Fruit fly (Drosophila melanogaster): ENCODE measurements around the gene CG1724.

CG1724 gene

DNA sequence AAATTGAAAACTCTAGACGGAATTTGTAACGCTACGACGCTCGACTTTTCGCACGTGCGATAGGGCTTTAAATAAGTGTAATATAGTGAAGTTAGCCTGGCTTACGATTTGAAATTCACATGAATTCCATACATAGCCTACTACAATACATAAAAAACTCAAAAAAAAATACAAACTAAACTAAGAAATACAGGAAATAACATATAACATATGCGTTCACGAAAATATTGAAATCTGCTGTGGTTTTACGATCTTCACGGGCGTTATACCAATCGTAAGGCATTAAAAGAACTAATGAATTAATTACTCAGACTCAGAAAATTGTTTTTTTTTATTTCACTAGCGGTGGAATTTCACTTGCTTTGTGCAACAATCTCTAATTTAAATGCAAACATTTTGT, at the start of gene CG1724:
Gene CG1724, minus strand, starts transcription at position 101 of the 400 bp plus-strand sequence.
- no peak for TF ChIP-seq CG17806 (tag; optimal IDR thresholded peaks at IDR 0.05)
- no peak for TF ChIP-seq CG32121 (GFP tag; IDR thresholded peaks at IDR 0.05)
- TF ChIP-seq CG13204 (GFP tag; optimal IDR thresholded peaks at IDR 0.05) = no peak
- no peak for TF ChIP-seq Pif1A (GFP tag; optimal IDR thresholded peaks at IDR 0.05)
- no peak for TF ChIP-seq CG14655 (GFP tag; optimal IDR thresholded peaks at IDR 0.05)
- no peak for TF ChIP-seq fd96Ca (GFP tag; IDR thresholded peaks at IDR 0.05)
- no peak for TF ChIP-seq gl (tag; optimal IDR thresholded peaks at IDR 0.05)
- no peak for TF ChIP-seq CG8301 (tag; optimal IDR thresholded peaks at IDR 0.05)
- no peak for TF ChIP-seq D1 (tag; optimal IDR thresholded peaks at IDR 0.05)
- no peak for TF ChIP-seq CG12605 (GFP tag; IDR thresholded peaks at IDR 0.05)
- TF ChIP-seq EcR (GFP tag; optimal IDR thresholded peaks at IDR 0.05) = no peak
- no peak for TF ChIP-seq CG34367 (tag; optimal IDR thresholded peaks at IDR 0.05)

DNA sequence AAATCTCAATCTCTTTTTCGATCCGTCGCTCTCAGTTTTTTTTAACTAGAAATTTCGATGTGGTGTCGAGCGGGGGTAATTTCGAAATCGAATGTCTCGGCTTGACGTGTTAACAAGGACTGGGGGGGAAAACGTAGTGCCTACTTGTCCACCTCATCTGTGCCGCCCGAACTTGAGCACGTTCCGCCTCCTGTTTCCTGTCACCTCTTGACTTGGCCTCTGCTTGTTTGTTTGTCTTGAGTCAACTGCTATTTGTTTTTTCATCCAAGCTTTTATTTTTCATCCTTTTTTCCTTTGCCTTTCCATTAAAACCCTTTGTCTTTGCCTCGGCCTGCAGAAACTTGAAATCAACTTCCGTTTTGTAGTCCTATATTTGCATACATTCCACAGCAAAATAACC, 47.9 kb upstream of the CG1724 start, which contains the start of gene CG1722:
Gene CG1722, minus strand, starts transcription at position 101 of the 400 bp plus-strand sequence.
- no peak for TF ChIP-seq CG14655 (GFP tag; optimal IDR thresholded peaks at IDR 0.05)
- no peak for TF ChIP-seq CG4496 (GFP tag; IDR thresholded peaks at IDR 0.05)
- TF ChIP-seq rn (GFP tag; IDR thresholded peaks at IDR 0.05) = no peak
- TF ChIP-seq CG8159 (tag; optimal IDR thresholded peaks at IDR 0.05) = no peak
- no peak for TF ChIP-seq CG15710 (tag; optimal IDR thresholded peaks at IDR 0.05)
- no peak for TF ChIP-seq gl (tag; optimal IDR thresholded peaks at IDR 0.05)
- no peak for TF ChIP-seq CG32121 (GFP tag; IDR thresholded peaks at IDR 0.05)
- TF ChIP-seq D1 (tag; optimal IDR thresholded peaks at IDR 0.05) = no peak
- TF ChIP-seq CG12605 (GFP tag; IDR thresholded peaks at IDR 0.05) = no peak

DNA sequence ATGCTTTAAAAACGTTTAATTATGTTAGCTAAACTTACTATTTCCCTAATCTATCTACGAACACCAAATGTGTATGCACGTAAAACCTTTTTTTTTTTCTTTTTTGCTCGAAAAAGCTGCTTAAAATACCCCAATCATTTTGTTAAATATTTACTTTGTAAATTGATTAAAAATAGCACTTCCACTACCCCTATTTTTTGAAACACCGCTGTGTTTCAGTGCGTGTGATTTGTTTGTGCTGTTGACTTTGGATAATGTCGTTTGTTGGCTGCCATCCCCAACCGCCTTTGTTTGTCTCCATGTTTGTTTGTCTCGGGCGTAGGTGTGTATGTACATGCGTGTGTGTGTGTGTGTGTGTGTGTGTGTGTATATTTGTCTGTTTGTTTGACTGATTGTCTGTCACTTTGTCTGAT, 38.7 kb upstream of the CG1724 start:
- TF ChIP-seq Pif1B (GFP tag; optimal IDR thresholded peaks at IDR 0.05) (no peak), CG9948 (tag; optimal IDR thresholded peaks at IDR 0.05) (no peak), CG12605 (GFP tag; IDR thresholded peaks at IDR 0.05) (no peak), CG15710 (tag; optimal IDR thresholded peaks at IDR 0.05) (peak; percentile 9), CG8301 (tag; optimal IDR thresholded peaks at IDR 0.05) (no peak), CG14655 (GFP tag; optimal IDR thresholded peaks at IDR 0.05) (peak; percentile 41), CG34367 (tag; optimal IDR thresholded peaks at IDR 0.05) (no peak), CG8159 (tag; optimal IDR thresholded peaks at IDR 0.05) (no peak), Pif1A (GFP tag; optimal IDR thresholded peaks at IDR 0.05) (no peak), CG17806 (tag; optimal IDR thresholded peaks at IDR 0.05) (no peak), D1 (tag; optimal IDR thresholded peaks at IDR 0.05) (no peak), fd96Ca (GFP tag; IDR thresholded peaks at IDR 0.05) (no peak), CG32121 (GFP tag; IDR thresholded peaks at IDR 0.05) (no peak), CG4496 (GFP tag; IDR thresholded peaks at IDR 0.05) (no peak)

DNA sequence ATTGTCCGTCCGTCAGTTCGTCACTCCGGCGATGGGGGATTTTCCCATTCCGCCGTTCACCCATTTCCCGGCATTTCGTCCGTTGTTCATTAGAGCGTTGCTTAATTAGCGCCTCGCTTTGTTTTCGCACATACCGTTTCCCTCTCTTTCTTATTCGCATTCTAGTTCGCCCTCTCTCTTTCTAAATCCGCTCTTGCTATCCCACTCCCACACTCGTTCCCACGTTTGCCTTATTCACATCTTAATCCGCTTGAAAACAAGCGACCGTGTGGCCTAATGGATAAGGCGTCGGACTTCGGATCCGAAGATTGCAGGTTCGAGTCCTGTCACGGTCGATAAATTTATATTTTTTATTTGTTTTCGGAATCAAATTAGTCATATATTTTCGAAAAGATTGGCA, 28.7 kb upstream of the CG1724 start:
- TF ChIP-seq CG10348 (GFP tag; IDR thresholded peaks at IDR 0.05) (no peak), CG4496 (GFP tag; IDR thresholded peaks at IDR 0.05) (peak; percentile 21; the same call in 1 of the 3 replicates)

DNA sequence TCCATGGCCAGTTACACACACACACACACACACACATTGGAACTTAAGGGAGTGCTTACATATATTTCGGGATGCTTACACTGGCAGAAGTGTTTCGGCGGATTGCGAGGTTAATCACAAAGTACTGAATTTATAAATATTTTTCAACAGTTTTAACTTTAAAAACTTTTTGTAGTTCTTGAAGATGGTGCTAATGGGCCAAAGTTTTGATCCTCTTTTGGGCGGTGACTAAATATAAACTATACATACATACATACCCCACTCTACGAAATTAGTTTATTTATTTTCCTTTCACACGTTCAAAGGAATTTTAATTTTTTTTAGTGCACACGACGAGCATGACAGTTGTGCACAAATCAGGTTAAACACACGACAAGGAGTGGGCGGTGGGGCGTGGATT, 23.2 kb upstream of the CG1724 start:
- TF ChIP-seq CG8159 (tag; optimal IDR thresholded peaks at IDR 0.05) (peak; percentile 46), CG9948 (tag; optimal IDR thresholded peaks at IDR 0.05) (peak; percentile 9), D1 (tag; optimal IDR thresholded peaks at IDR 0.05) (no peak), rn (GFP tag; IDR thresholded peaks at IDR 0.05) (no peak), fd96Ca (GFP tag; IDR thresholded peaks at IDR 0.05) (no peak), CG10348 (GFP tag; IDR thresholded peaks at IDR 0.05) (no peak), gl (tag; optimal IDR thresholded peaks at IDR 0.05) (no peak), CG15710 (tag; optimal IDR thresholded peaks at IDR 0.05) (peak; percentile 27), Pif1B (GFP tag; optimal IDR thresholded peaks at IDR 0.05) (no peak), Snoo (tag; optimal IDR thresholded peaks at IDR 0.05) (no peak), Ets98B (GFP tag; IDR thresholded peaks at IDR 0.05) (no peak), CG12605 (GFP tag; IDR thresholded peaks at IDR 0.05) (no peak)

DNA sequence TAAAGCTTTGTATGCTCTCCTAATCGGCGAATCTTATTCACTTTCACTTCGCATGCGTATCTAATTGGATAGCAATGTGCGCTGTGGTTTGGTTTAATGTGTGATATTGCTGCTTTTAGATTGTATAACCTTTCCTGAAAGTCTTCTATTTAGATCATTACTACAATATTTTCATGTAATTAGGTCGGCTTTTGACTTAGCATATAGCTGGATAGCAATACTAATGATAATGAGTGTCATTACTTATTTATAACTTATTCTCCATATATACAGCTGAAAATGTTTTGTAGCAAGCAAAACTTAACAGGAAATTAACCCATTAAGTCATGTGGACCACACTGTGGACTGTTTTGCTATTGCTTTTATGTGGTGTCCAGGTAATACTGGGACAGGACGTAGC, 14.4 kb upstream of the CG1724 start, which contains the start of gene CG32523:
Gene CG32523, plus strand, starts transcription at position 301 of the 400 bp plus-strand sequence.
- TF ChIP-seq CG8159 (tag; optimal IDR thresholded peaks at IDR 0.05) = no peak
- no peak for TF ChIP-seq CG34367 (tag; optimal IDR thresholded peaks at IDR 0.05)
- TF ChIP-seq CG14655 (GFP tag; optimal IDR thresholded peaks at IDR 0.05) = no peak
- no peak for TF ChIP-seq D1 (tag; optimal IDR thresholded peaks at IDR 0.05)
- no peak for TF ChIP-seq CG17806 (tag; optimal IDR thresholded peaks at IDR 0.05)
- TF ChIP-seq Snoo (tag; optimal IDR thresholded peaks at IDR 0.05) = no peak
- TF ChIP-seq CG4496 (GFP tag; IDR thresholded peaks at IDR 0.05) = no peak
- TF ChIP-seq CG12605 (GFP tag; IDR thresholded peaks at IDR 0.05) = no peak
- TF ChIP-seq rn (GFP tag; IDR thresholded peaks at IDR 0.05) = no peak
- no peak for TF ChIP-seq EcR (GFP tag; optimal IDR thresholded peaks at IDR 0.05)
- TF ChIP-seq CG8301 (tag; optimal IDR thresholded peaks at IDR 0.05) = no peak
- no peak for TF ChIP-seq gl (tag; optimal IDR thresholded peaks at IDR 0.05)
- TF ChIP-seq CG10348 (GFP tag; IDR thresholded peaks at IDR 0.05) = no peak
- no peak for TF ChIP-seq Pif1B (GFP tag; optimal IDR thresholded peaks at IDR 0.05)
- TF ChIP-seq Ets98B (GFP tag; IDR thresholded peaks at IDR 0.05) = no peak
- no peak for TF ChIP-seq CG9948 (tag; optimal IDR thresholded peaks at IDR 0.05)
- no peak for TF ChIP-seq fd96Ca (GFP tag; IDR thresholded peaks at IDR 0.05)
- no peak for TF ChIP-seq CG15710 (tag; optimal IDR thresholded peaks at IDR 0.05)
- no peak for TF ChIP-seq CG13204 (GFP tag; optimal IDR thresholded peaks at IDR 0.05)

DNA sequence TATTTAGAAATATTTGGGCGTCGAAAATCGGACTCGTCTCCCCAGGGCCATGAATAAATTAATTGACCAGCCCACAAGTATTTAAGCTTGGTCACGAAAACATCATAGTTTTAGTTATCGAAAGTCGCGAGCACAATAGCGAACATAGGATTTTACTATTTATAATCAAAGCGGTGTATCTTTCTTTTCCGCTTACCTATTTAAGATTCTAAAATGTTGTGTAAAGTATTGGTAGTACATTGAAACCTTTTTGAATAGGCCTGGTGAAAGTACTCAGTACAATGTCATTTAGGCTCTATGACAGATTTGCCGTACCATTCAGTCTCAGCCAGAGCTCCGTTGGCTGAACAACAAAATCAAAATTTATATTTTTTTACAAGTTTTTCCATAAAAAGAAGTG, 10.2 kb downstream of the CG1724 start, which contains the start of gene ccb:
Gene ccb, plus strand, starts transcription at position 301 of the 400 bp plus-strand sequence.
- TF ChIP-seq CG17806 (tag; optimal IDR thresholded peaks at IDR 0.05) (no peak), D1 (tag; optimal IDR thresholded peaks at IDR 0.05) (no peak), CG9948 (tag; optimal IDR thresholded peaks at IDR 0.05) (no peak), CG34367 (tag; optimal IDR thresholded peaks at IDR 0.05) (no peak), rn (GFP tag; IDR thresholded peaks at IDR 0.05) (no peak), fd96Ca (GFP tag; IDR thresholded peaks at IDR 0.05) (no peak), CG32121 (GFP tag; IDR thresholded peaks at IDR 0.05) (no peak), CG10348 (GFP tag; IDR thresholded peaks at IDR 0.05) (no peak), CG8159 (tag; optimal IDR thresholded peaks at IDR 0.05) (no peak)
